Fruit fly (Drosophila melanogaster) whole organism, embryonic: Measurements from ENCODE around the gene alpha-PheRS.

Experiments
- Atf3 ChIP-seq: fragments of 200-800 bp; sonication (Bioruptor generic); optimal IDR thresholded peaks from 3 replicates; lab custom pipeline; 2016; ENCODE audit warnings: missing biosample characterization, missing genetic modification characterization
- B-H2 ChIP-seq: fragments of 200-800 bp; sonication (Bioruptor generic); optimal IDR thresholded peaks from 2 replicates; lab custom pipeline; 2018; ENCODE audit warnings: missing biosample characterization, mild to moderate bottlenecking, missing genetic modification characterization
- BEAF-32 ChIP-seq: fragments of 200-800 bp; sonication (Bioruptor generic); optimal IDR thresholded peaks from 3 replicates; lab custom pipeline; 2017; ENCODE audit warnings: missing biosample characterization, missing genetic modification characterization, mild to moderate bottlenecking, moderate library complexity, missing genetic modification reagents
- CG10565 ChIP-seq: fragments of 200-800 bp; sonication (Bioruptor generic); optimal IDR thresholded peaks from 3 replicates; lab custom pipeline; 2016; ENCODE audit warnings: missing biosample characterization, mild to moderate bottlenecking, missing genetic modification characterization
- CG11695 ChIP-seq: fragments of 200-800 bp; sonication (Bioruptor generic); IDR thresholded peaks from 3 replicates; pipeline ENCODE4 v1.3.6; 2022; ENCODE audit warnings: missing biosample characterization, missing genetic modification characterization
- CG12155 ChIP-seq: fragments of 200-800 bp; sonication (Bioruptor generic); optimal IDR thresholded peaks from 3 replicates; lab custom pipeline; 2016; ENCODE audit warnings: missing biosample characterization, missing genetic modification characterization
- CG12299 ChIP-seq: fragments of 200-800 bp; sonication (Bioruptor generic); optimal IDR thresholded peaks from 2 replicates; lab custom pipeline; 2018; ENCODE audit warnings: missing biosample characterization, mild to moderate bottlenecking, missing genetic modification characterization
- CG13296 ChIP-seq: fragments of 200-800 bp; sonication (Bioruptor generic); optimal IDR thresholded peaks from 3 replicates; lab custom pipeline; 2018; ENCODE audit warnings: missing biosample characterization, mild to moderate bottlenecking, missing genetic modification characterization
- CG13775 ChIP-seq: fragments of 200-800 bp; sonication (Bioruptor generic); optimal IDR thresholded peaks from 3 replicates; lab custom pipeline; 2017; ENCODE audit warnings: missing biosample characterization, mild to moderate bottlenecking, missing genetic modification characterization
- CG15073 ChIP-seq: fragments of 200-800 bp; sonication (Bioruptor generic); optimal IDR thresholded peaks from 2 replicates; lab custom pipeline; 2016; ENCODE audit warnings: missing biosample characterization, missing genetic modification characterization
- CG15696 ChIP-seq: fragments of 200-800 bp; sonication (Bioruptor generic); optimal IDR thresholded peaks from 2 replicates; lab custom pipeline; 2019; ENCODE audit warnings: missing biosample characterization, mild to moderate bottlenecking, missing genetic modification characterization, moderate library complexity
- CG17186 ChIP-seq: fragments of 200-800 bp; sonication (Bioruptor generic); optimal IDR thresholded peaks from 3 replicates; lab custom pipeline; 2017; ENCODE audit warnings: missing biosample characterization, missing genetic modification reagents, missing genetic modification characterization
- CG18599 ChIP-seq: fragments of 200-800 bp; sonication (Bioruptor generic); optimal IDR thresholded peaks from 3 replicates; lab custom pipeline; 2017; ENCODE audit warnings: missing biosample characterization, missing genetic modification characterization, mild to moderate bottlenecking, moderate library complexity, missing genetic modification reagents
- CG2120 ChIP-seq: fragments of 200-800 bp; sonication (Bioruptor generic); optimal IDR thresholded peaks from 3 replicates; lab custom pipeline; 2016; ENCODE audit warnings: missing biosample characterization, missing genetic modification characterization
- CG3281 ChIP-seq: fragments of 200-800 bp; sonication (Bioruptor generic); optimal IDR thresholded peaks from 3 replicates; lab custom pipeline; 2017; ENCODE audit warnings: missing biosample characterization, mild to moderate bottlenecking, missing genetic modification characterization
- CG33557 ChIP-seq: fragments of 200-800 bp; sonication (Bioruptor generic); optimal IDR thresholded peaks from 2 replicates; lab custom pipeline; 2019; ENCODE audit warnings: missing biosample characterization, mild to moderate bottlenecking, missing genetic modification characterization, moderate library complexity
- CG4328 ChIP-seq: fragments of 200-800 bp; sonication (Bioruptor generic); optimal IDR thresholded peaks from 3 replicates; lab custom pipeline; 2017; ENCODE audit warnings: missing biosample characterization, missing genetic modification reagents, missing genetic modification characterization
- CG43689 ChIP-seq: fragments of 200-800 bp; sonication (Bioruptor generic); IDR thresholded peaks from 2 replicates; pipeline ENCODE4 v1.3.6; 2022; ENCODE audit warnings: missing biosample characterization, missing genetic modification characterization
- CG8359 ChIP-seq: fragments of 200-800 bp; sonication (Bioruptor generic); optimal IDR thresholded peaks from 2 replicates; lab custom pipeline; 2017; ENCODE audit warnings: missing biosample characterization, mild to moderate bottlenecking, missing genetic modification characterization, borderline replicate concordance
- CG8924 ChIP-seq: fragments of 200-800 bp; optimal IDR thresholded peaks from 3 replicates; lab custom pipeline; 2019; ENCODE audit warnings: missing biosample characterization, mild to moderate bottlenecking, missing genetic modification characterization, moderate library complexity
- CoRest ChIP-seq: fragments of 200-800 bp; sonication (Bioruptor generic); optimal IDR thresholded peaks from 3 replicates; lab custom pipeline; 2018; ENCODE audit warnings: missing biosample characterization, mild to moderate bottlenecking, missing genetic modification characterization, moderate library complexity
- CrebB ChIP-seq: fragments of 200-800 bp; sonication (Bioruptor generic); optimal IDR thresholded peaks from 3 replicates; lab custom pipeline; 2018; ENCODE audit warnings: missing biosample characterization, mild to moderate bottlenecking, missing genetic modification characterization
- Fer1 ChIP-seq: fragments of 200-800 bp; sonication (Bioruptor generic); optimal IDR thresholded peaks from 2 replicates; lab custom pipeline; 2017; ENCODE audit warnings: missing biosample characterization, mild to moderate bottlenecking, missing genetic modification characterization
- Fer3 ChIP-seq: fragments of 200-800 bp; sonication (Bioruptor generic); optimal IDR thresholded peaks from 2 replicates; lab custom pipeline; 2018; ENCODE audit warnings: missing biosample characterization, mild to moderate bottlenecking, missing genetic modification characterization, moderate library complexity
- HmgZ ChIP-seq: fragments of 200-800 bp; sonication (Bioruptor generic); optimal IDR thresholded peaks from 2 replicates; lab custom pipeline; 2018; ENCODE audit warnings: missing biosample characterization, mild to moderate bottlenecking, missing genetic modification characterization
- Hr3 ChIP-seq: fragments of 200-800 bp; sonication (Bioruptor generic); optimal IDR thresholded peaks from 3 replicates; lab custom pipeline; 2016; ENCODE audit warnings: missing biosample characterization, missing genetic modification characterization
- Med ChIP-seq: fragments of 200-800 bp; sonication (Bioruptor generic); peaks from one replicate; lab custom pipeline; 2016; ENCODE audit warnings: missing biosample characterization, missing genetic modification characterization, mild to moderate bottlenecking, inconsistent platforms, moderate library complexity
- NC2α ChIP-seq: fragments of 200-800 bp; sonication (Bioruptor generic); optimal IDR thresholded peaks from 2 replicates; lab custom pipeline; 2016; ENCODE audit warnings: missing biosample characterization, missing genetic modification characterization
- NfI ChIP-seq: fragments of 200-800 bp; sonication (Bioruptor generic); optimal IDR thresholded peaks from 3 replicates; lab custom pipeline; 2018; ENCODE audit warnings: missing biosample characterization, mild to moderate bottlenecking, missing genetic modification characterization, moderate library complexity
- Sin3A ChIP-seq: fragments of >200 bp; optimal IDR thresholded peaks from 2 replicates; lab custom pipeline; 2018
- Stat92E ChIP-seq, 3 experiments: fragments of >200 bp in 2 of 3; fragments of 200-800 bp in 1 of 3; sonication (Bioruptor generic) in 1 of 3; optimal IDR thresholded peaks; 2 replicates each; lab custom pipeline; 2017 to 2019; ENCODE audit warnings: missing biosample characterization in 3 of 3, missing genetic modification characterization in 3 of 3, mild to moderate bottlenecking in 1 of 3, moderate library complexity in 1 of 3
- bbx ChIP-seq: fragments of 200-800 bp; sonication (Bioruptor generic); IDR thresholded peaks from 2 replicates; pipeline ENCODE4 v1.3.6; 2022; ENCODE audit warnings: missing biosample characterization, missing genetic modification characterization; ENCODE audit not compliant: partially characterized antibody
- bcd ChIP-seq: fragments of 200-800 bp; sonication (Bioruptor generic); optimal IDR thresholded peaks from 2 replicates; lab custom pipeline; 2017; ENCODE audit warnings: missing biosample characterization, mild to moderate bottlenecking, missing genetic modification characterization
- bigmax ChIP-seq: fragments of 200-800 bp; sonication (Bioruptor generic); optimal IDR thresholded peaks from 2 replicates; lab custom pipeline; 2018; ENCODE audit warnings: missing biosample characterization, mild to moderate bottlenecking, missing genetic modification characterization
- bsh ChIP-seq, 2 experiments: fragments of 200-800 bp; sonication (Bioruptor generic); optimal IDR thresholded peaks; 2 replicates each; lab custom pipeline; 2017 to 2018; ENCODE audit warnings: mild to moderate bottlenecking in 2 of 2, missing biosample characterization in 2 of 2, missing genetic modification characterization in 2 of 2, moderate library complexity in 1 of 2
- cad ChIP-seq: fragments of >200 bp; optimal IDR thresholded peaks from 2 replicates; lab custom pipeline; 2017; ENCODE audit warnings: missing biosample characterization, missing genetic modification characterization
- ci ChIP-seq: fragments of 200-800 bp; sonication (Bioruptor generic); IDR thresholded peaks from 3 replicates; pipeline ENCODE4 v1.3.6; 2022; ENCODE audit warnings: missing biosample characterization, missing genetic modification characterization
- crp ChIP-seq, 2 experiments: fragments of 200-800 bp; sonication (Bioruptor generic); optimal IDR thresholded peaks; 2 replicates in 1 of 2; 3 replicates in 1 of 2; lab custom pipeline; 2017; ENCODE audit warnings: missing biosample characterization in 2 of 2, missing genetic modification characterization in 2 of 2, mild to moderate bottlenecking in 1 of 2, moderate library complexity in 1 of 2
- dmrt11E ChIP-seq: fragments of 200-800 bp; sonication (Bioruptor generic); optimal IDR thresholded peaks from 3 replicates; lab custom pipeline; 2018; ENCODE audit warnings: missing biosample characterization, mild to moderate bottlenecking, missing genetic modification characterization, moderate library complexity
- grau ChIP-seq: fragments of 200-800 bp; optimal IDR thresholded peaks from 3 replicates; lab custom pipeline; 2019; ENCODE audit warnings: missing biosample characterization, mild to moderate bottlenecking, missing genetic modification characterization, moderate library complexity
- lbe ChIP-seq: fragments of 200-800 bp; sonication (Bioruptor generic); optimal IDR thresholded peaks from 2 replicates; lab custom pipeline; 2016; ENCODE audit warnings: missing biosample characterization, mild to moderate bottlenecking, missing genetic modification characterization
- nerfin-1 ChIP-seq: fragments of 200-800 bp; sonication (Bioruptor generic); optimal IDR thresholded peaks from 3 replicates; lab custom pipeline; 2019; ENCODE audit warnings: missing biosample characterization, mild to moderate bottlenecking, missing genetic modification characterization, moderate library complexity
- nerfin-2 ChIP-seq: fragments of 200-800 bp; sonication (Bioruptor generic); IDR thresholded peaks from 2 replicates; pipeline ENCODE4 v1.3.6; 2022; ENCODE audit warnings: missing biosample characterization, missing genetic modification characterization; ENCODE audit not compliant: partially characterized antibody
- pho ChIP-seq: fragments of 200-800 bp; sonication (Bioruptor generic); optimal IDR thresholded peaks from 2 replicates; lab custom pipeline; 2016; ENCODE audit warnings: missing biosample characterization, missing genetic modification characterization
- so ChIP-seq: fragments of 200-800 bp; sonication (Bioruptor generic); IDR thresholded peaks from 3 replicates; pipeline ENCODE4 v1.3.6; 2022; ENCODE audit warnings: missing biosample characterization, missing genetic modification characterization
- sob ChIP-seq: fragments of 200-800 bp; sonication (Bioruptor generic); IDR thresholded peaks from 2 replicates; pipeline ENCODE4 v1.3.6; 2022; ENCODE audit warnings: missing biosample characterization, missing genetic modification characterization
- sug ChIP-seq: fragments of 200-800 bp; optimal IDR thresholded peaks from 2 replicates; lab custom pipeline; 2019; ENCODE audit warnings: missing biosample characterization, mild to moderate bottlenecking, missing genetic modification characterization, moderate library complexity
- unc-4 ChIP-seq: fragments of 200-800 bp; sonication (Bioruptor generic); IDR thresholded peaks from 2 replicates; pipeline ENCODE4 v1.3.6; 2022; ENCODE audit warnings: missing biosample characterization, missing genetic modification characterization; ENCODE audit not compliant: partially characterized antibody

The alpha-PheRS gene

DNA sequence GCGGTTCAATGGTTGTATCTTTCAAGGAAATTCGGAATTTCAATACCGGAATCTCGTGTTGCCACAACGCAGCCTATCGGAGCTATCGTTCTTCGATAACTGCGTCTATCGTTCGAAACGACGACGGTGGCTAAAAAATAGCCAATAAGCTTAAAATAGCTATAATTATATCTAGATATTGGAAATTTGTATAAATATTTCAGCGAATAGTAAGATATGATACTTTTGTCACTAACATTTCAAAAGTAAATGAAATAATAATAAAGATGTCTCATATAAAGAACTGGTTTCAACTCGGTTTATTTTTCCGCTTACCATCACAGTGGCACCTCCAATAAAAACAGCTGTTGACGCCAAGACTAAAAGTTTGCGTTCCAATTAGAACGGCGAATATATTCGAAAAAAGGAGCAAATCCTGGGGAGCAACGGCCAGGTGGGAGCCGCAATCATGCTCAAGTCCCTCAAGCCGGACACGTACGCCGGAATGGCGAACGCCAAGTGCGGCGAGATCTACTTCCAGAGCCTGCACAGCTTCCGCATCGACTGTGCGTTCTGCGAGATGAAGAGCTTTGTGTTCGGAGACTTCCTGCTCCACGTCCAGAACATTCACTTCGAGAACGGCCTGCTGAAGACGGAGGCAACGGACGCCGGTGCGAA, at the start of gene alpha-PheRS, which contains the start of gene CG2129:
Gene alpha-PheRS (minus strand): TSS at position 102 of the 657 bp plus-strand sequence.
Gene CG2129 (plus strand): TSS at position 339 of the 657 bp plus-strand sequence.
- TF ChIP-seq dmrt11E: peak; percentile 15
- TF ChIP-seq CG4328: peak; percentile 3
- TF ChIP-seq Stat92E (GFP tag; optimal IDR thresholded peaks at IDR 0.05; lab: Kevin White, UChicago): peak in 1 of 3 experiments; percentile 61
- peak; percentile 0 for TF ChIP-seq CG33557 (GFP tag; lab: Kevin White, UChicago)
- peak; percentile 43 for TF ChIP-seq Fer3 (tag; lab: Kevin White, UChicago)
- no peak for TF ChIP-seq cad (GFP tag; lab: Kevin White, UChicago)
- TF ChIP-seq unc-4 (GFP tag; lab: Robert Waterston, UW): peak; percentile 54
- TF ChIP-seq ci (GFP tag; lab: Robert Waterston, UW): no peak
- no peak for TF ChIP-seq Atf3 (GFP tag; lab: Kevin White, UChicago)
- no peak for TF ChIP-seq bigmax (GFP tag; lab: Kevin White, UChicago)
- peak; percentile 54 for TF ChIP-seq Fer1 (GFP tag; lab: Kevin White, UChicago)
- TF ChIP-seq Med (GFP tag; lab: Kevin White, UChicago): peak; percentile 69
- TF ChIP-seq nerfin-2 (GFP tag; lab: Robert Waterston, UW): no peak
- no peak for TF ChIP-seq CG11695 (GFP tag; lab: Robert Waterston, UW)
- TF ChIP-seq NC2α (GFP tag; lab: Kevin White, UChicago): no peak
- TF ChIP-seq B-H2: peak; percentile 30
- TF ChIP-seq nerfin-1: peak; percentile 8
- peak in 1 of 2 experiments; percentile 24 for TF ChIP-seq bsh (GFP tag; optimal IDR thresholded peaks at IDR 0.05; lab: Kevin White, UChicago)
- no peak for TF ChIP-seq CG10565 (GFP tag; lab: Kevin White, UChicago)
- TF ChIP-seq sug (tag; lab: Kevin White, UChicago): peak; percentile 48
- TF ChIP-seq CG8924: peak; percentile 48
- TF ChIP-seq bbx: no peak
- peak; percentile 51 for TF ChIP-seq grau (tag; lab: Kevin White, UChicago)
- TF ChIP-seq CrebB: no peak
- TF ChIP-seq CG13775: peak; percentile 17
- no peak for TF ChIP-seq CG15073
- peak; percentile 23 for TF ChIP-seq CG15696 (tag; lab: Kevin White, UChicago)
- TF ChIP-seq CG13296 (GFP tag; lab: Kevin White, UChicago): peak; percentile 50
- TF ChIP-seq lbe (GFP tag; lab: Kevin White, UChicago): peak; percentile 4
- TF ChIP-seq BEAF-32: peak; percentile 47
- peak; percentile 38 for TF ChIP-seq CG17186 (GFP tag; lab: Kevin White, UChicago)
- TF ChIP-seq CG12155 (GFP tag; lab: Kevin White, UChicago): peak; percentile 3
- no peak for TF ChIP-seq so (GFP tag; lab: Robert Waterston, UW)
- no peak for TF ChIP-seq CG18599 (GFP tag; lab: Kevin White, UChicago)
- TF ChIP-seq CG8359: no peak
- TF ChIP-seq CG12299 (tag; lab: Kevin White, UChicago): peak; percentile 27
- 0 out of 2 replicates have a peak, but pooled peaks have one; percentile 24 for TF ChIP-seq sob (GFP tag; lab: Robert Waterston, UW)
- peak; percentile 23 for TF ChIP-seq Sin3A (lab: Kevin White, UChicago)
- TF ChIP-seq HmgZ: peak; percentile 70
- peak; percentile 84 for TF ChIP-seq CG2120
- TF ChIP-seq CG43689 (GFP tag; lab: Robert Waterston, UW): no peak
- peak; percentile 55 to 88 for TF ChIP-seq crp (GFP tag; optimal IDR thresholded peaks at IDR 0.05; lab: Kevin White, UChicago)
- TF ChIP-seq Hr3: peak; percentile 1
- TF ChIP-seq pho (GFP tag; lab: Kevin White, UChicago): peak; percentile 23
- peak; percentile 44 for TF ChIP-seq CoRest (tag; lab: Kevin White, UChicago)
- TF ChIP-seq NfI: peak; percentile 18
- no peak for TF ChIP-seq bcd (GFP tag; lab: Kevin White, UChicago)
- TF ChIP-seq CG3281 (GFP tag; lab: Kevin White, UChicago): peak; percentile 13
